Comparison of ENCODE assay signal across 5 worm cellular contexts in genomic region chrII:7272513-7272912, ce11.
TF ChIP-seq lines count a peak whose summit lies in the region.

No protein-coding gene starts in this region.

TF ChIP-seq in whole organism, L1 larva, 84 proteins besides CTCF, POLR2A, EP300 and RAD21 (continues in another document):
- TF ChIP-seq ztf-11 (tag; optimal IDR thresholded peaks at IDR 0.05; lab: Kevin White, UChicago) = no peak
- no peak for TF ChIP-seq snpc-4 (tag; optimal IDR thresholded peaks at IDR 0.05; lab: Kevin White, UChicago)
- peak; percentile 28 for TF ChIP-seq blmp-1 (tag; optimal IDR thresholded peaks at IDR 0.05; lab: Kevin White, UChicago)
- no peak for TF ChIP-seq dsc-1 (tag; optimal IDR thresholded peaks at IDR 0.05; lab: Kevin White, UChicago)
- no peak for TF ChIP-seq lin-13 (GFP tag; optimal IDR thresholded peaks at IDR 0.05; lab: Kevin White, UChicago)
- no peak for TF ChIP-seq nhr-11 (tag; optimal IDR thresholded peaks at IDR 0.05; lab: Kevin White, UChicago)
- TF ChIP-seq pag-3 (tag; optimal IDR thresholded peaks at IDR 0.05; lab: Kevin White, UChicago; ENCODE audit: borderline replicate concordance, insufficient read depth) = no peak
- TF ChIP-seq ces-1 (GFP tag; optimal IDR thresholded peaks at IDR 0.05; lab: Kevin White, UChicago) = no peak
- TF ChIP-seq unc-62 (GFP tag; optimal IDR thresholded peaks at IDR 0.05; lab: Kevin White, UChicago) = no peak
- TF ChIP-seq dpl-1 (GFP tag; optimal IDR thresholded peaks at IDR 0.05; lab: Kevin White, UChicago) = no peak
- no peak for TF ChIP-seq irx-1 (tag; optimal IDR thresholded peaks at IDR 0.05; lab: Kevin White, UChicago)
- no peak for TF ChIP-seq mep-1 (tag; optimal IDR thresholded peaks at IDR 0.05; lab: Kevin White, UChicago)
- no peak for TF ChIP-seq aly-2 (tag; optimal IDR thresholded peaks at IDR 0.05; lab: Kevin White, UChicago)
- no peak for TF ChIP-seq xbp-1 (tag; optimal IDR thresholded peaks at IDR 0.05; lab: Kevin White, UChicago)
- no peak for TF ChIP-seq sptf-1 (tag; optimal IDR thresholded peaks at IDR 0.05; lab: Kevin White, UChicago)
- TF ChIP-seq nhr-19 (GFP tag; conservative IDR thresholded peaks at IDR 0.05; lab: Robert Waterston, UW) = no peak; the same call in 1 of the 2 replicates
- no peak for TF ChIP-seq zip-4 (GFP tag; optimal IDR thresholded peaks at IDR 0.05; lab: Kevin White, UChicago)
- no peak for TF ChIP-seq nhr-237 (tag; optimal IDR thresholded peaks at IDR 0.05; lab: Kevin White, UChicago)
- TF ChIP-seq lin-39 (tag; optimal IDR thresholded peaks at IDR 0.05; lab: Kevin White, UChicago) = no peak

TF ChIP-seq in whole organism, L2 larva, 48 proteins besides CTCF, POLR2A, EP300 and RAD21:
- TF ChIP-seq peb-1 (tag; optimal IDR thresholded peaks at IDR 0.05; lab: Kevin White, UChicago) (no peak), skn-1 (tag; optimal IDR thresholded peaks at IDR 0.05; lab: Kevin White, UChicago) (no peak), nhr-11 (tag; optimal IDR thresholded peaks at IDR 0.05; lab: Kevin White, UChicago) (no peak), alr-1 (tag; optimal IDR thresholded peaks at IDR 0.05; lab: Kevin White, UChicago) (no peak), egl-27 (tag; optimal IDR thresholded peaks at IDR 0.05; lab: Kevin White, UChicago) (peak; percentile 8), ztf-4 (tag; optimal IDR thresholded peaks at IDR 0.05; lab: Kevin White, UChicago) (no peak), nhr-21 (tag; optimal IDR thresholded peaks at IDR 0.05; lab: Kevin White, UChicago) (peak; percentile 68), fos-1 (tag; optimal IDR thresholded peaks at IDR 0.05; lab: Kevin White, UChicago) (peak; percentile 17), sma-3 (GFP tag; optimal IDR thresholded peaks at IDR 0.05; lab: Kevin White, UChicago) (peak; percentile 62), mdl-1 (tag; optimal IDR thresholded peaks at IDR 0.05; lab: Kevin White, UChicago) (peak in 1 of 2 experiments; percentile 6), nhr-25 (tag; optimal IDR thresholded peaks at IDR 0.05; lab: Kevin White, UChicago) (peak; percentile 74), blmp-1 (tag; optimal IDR thresholded peaks at IDR 0.05; lab: Kevin White, UChicago; ENCODE audit: insufficient read depth) (peak; percentile 3), F13H6.1 (tag; optimal IDR thresholded peaks at IDR 0.05; lab: Kevin White, UChicago) (no peak), gmeb-1 (tag; optimal IDR thresholded peaks at IDR 0.05; lab: Kevin White, UChicago) (no peak), unc-39 (tag; optimal IDR thresholded peaks at IDR 0.05; lab: Kevin White, UChicago) (no peak), sma-9 (GFP tag; optimal IDR thresholded peaks at IDR 0.05; lab: Kevin White, UChicago) (peak; percentile 49), sma-9 (tag; optimal IDR thresholded peaks at IDR 0.05; lab: Kevin White, UChicago) (no peak)
TF ChIP-seq in whole organism, L2 larva: peak in this region for 8.

TF ChIP-seq in whole organism, L3 larva, 47 proteins besides CTCF, POLR2A, EP300 and RAD21:
- TF ChIP-seq nhr-23 (tag; optimal IDR thresholded peaks at IDR 0.05; lab: Kevin White, UChicago) (peak; percentile 85), tbx-2 (tag; optimal IDR thresholded peaks at IDR 0.05; lab: Kevin White, UChicago) (peak; percentile 13), nhr-25 (tag; optimal IDR thresholded peaks at IDR 0.05; lab: Kevin White, UChicago) (peak; percentile 59), mdl-1 (tag; optimal IDR thresholded peaks at IDR 0.05; lab: Kevin White, UChicago) (no peak), nhr-43 (tag; optimal IDR thresholded peaks at IDR 0.05; lab: Kevin White, UChicago; ENCODE audit: poor library complexity, severe bottlenecking) (peak; percentile 55)

TF ChIP-seq in whole organism, L4 larva, 104 proteins besides CTCF, POLR2A, EP300 and RAD21:
- TF ChIP-seq mdl-1 (tag; optimal IDR thresholded peaks at IDR 0.05; lab: Kevin White, UChicago) = peak in 1 of 2 experiments; percentile 51
- TF ChIP-seq mxl-3 (GFP tag; optimal IDR thresholded peaks at IDR 0.05; lab: Kevin White, UChicago) = peak; percentile 15
- peak; percentile 55 for TF ChIP-seq nhr-28 (tag; optimal IDR thresholded peaks at IDR 0.05; lab: Kevin White, UChicago)
- no peak for TF ChIP-seq set-16 (GFP tag; IDR thresholded peaks at IDR 0.05; lab: Robert Waterston, UW)
- TF ChIP-seq unc-62 (GFP tag; optimal IDR thresholded peaks at IDR 0.05 in 1 of 2; lab: Kevin White, UChicago) = peak in 1 of 2 experiments; percentile 44
- TF ChIP-seq unc-62 (tag; optimal IDR thresholded peaks at IDR 0.05; lab: Kevin White, UChicago) = no peak
- TF ChIP-seq rbr-2 (tag; optimal IDR thresholded peaks at IDR 0.05; lab: Kevin White, UChicago) = no peak
- TF ChIP-seq F44E2.7 (GFP tag; IDR thresholded peaks at IDR 0.05; lab: Robert Waterston, UW) = no peak
- peak; percentile 30; the same call in 1 of the 2 replicates for TF ChIP-seq dmd-6 (GFP tag; IDR thresholded peaks at IDR 0.05; lab: Robert Waterston, UW)
- TF ChIP-seq daf-16 (GFP tag; optimal IDR thresholded peaks at IDR 0.05; lab: Kevin White, UChicago) = no peak
- peak; percentile 37 for TF ChIP-seq daf-16 (tag; optimal IDR thresholded peaks at IDR 0.05; lab: Kevin White, UChicago)
- TF ChIP-seq nhr-48 (tag; optimal IDR thresholded peaks at IDR 0.05; lab: Kevin White, UChicago) = peak; percentile 58
- no peak for TF ChIP-seq lin-38 (GFP tag; IDR thresholded peaks at IDR 0.05; lab: Robert Waterston, UW)
- TF ChIP-seq snpc-4 (tag; optimal IDR thresholded peaks at IDR 0.05; lab: Kevin White, UChicago) = no peak
- peak; percentile 48 for TF ChIP-seq hlh-11 (tag; optimal IDR thresholded peaks at IDR 0.05; lab: Kevin White, UChicago)
- peak; percentile 66 for TF ChIP-seq hlh-30 (tag; optimal IDR thresholded peaks at IDR 0.05; lab: Kevin White, UChicago; ENCODE audit: insufficient read depth)

TF ChIP-seq in whole organism, young adult, 124 proteins besides CTCF, POLR2A, EP300 and RAD21:
- TF ChIP-seq rpc-1 (optimal IDR thresholded peaks at IDR 0.05; lab: Kevin White, UChicago) (no peak), rpc-1 (tag; optimal IDR thresholded peaks at IDR 0.05; lab: Kevin White, UChicago) (no peak), ztf-28 (GFP tag; IDR thresholded peaks at IDR 0.05; lab: Robert Waterston, UW) (no peak), tbx-9 (tag; optimal IDR thresholded peaks at IDR 0.05; lab: Kevin White, UChicago; ENCODE audit: borderline replicate concordance) (no peak), tbp1 (GFP tag; optimal IDR thresholded peaks at IDR 0.05; lab: Kevin White, UChicago) (no peak), let-526 (GFP tag; IDR thresholded peaks at IDR 0.05; lab: Robert Waterston, UW) (no peak), lin-40 (tag; optimal IDR thresholded peaks at IDR 0.05; lab: Kevin White, UChicago) (peak; percentile 35), zim-3 (tag; optimal IDR thresholded peaks at IDR 0.05; lab: Kevin White, UChicago) (no peak), rcor-1 (GFP tag; IDR thresholded peaks at IDR 0.05; lab: Robert Waterston, UW) (no peak)
